Fruit fly (Drosophila melanogaster): ENCODE results near the gene glo.
A peak's percentile ranks its signal among the peaks of the same experiment; 100 is the strongest.

Gene glo

DNA sequence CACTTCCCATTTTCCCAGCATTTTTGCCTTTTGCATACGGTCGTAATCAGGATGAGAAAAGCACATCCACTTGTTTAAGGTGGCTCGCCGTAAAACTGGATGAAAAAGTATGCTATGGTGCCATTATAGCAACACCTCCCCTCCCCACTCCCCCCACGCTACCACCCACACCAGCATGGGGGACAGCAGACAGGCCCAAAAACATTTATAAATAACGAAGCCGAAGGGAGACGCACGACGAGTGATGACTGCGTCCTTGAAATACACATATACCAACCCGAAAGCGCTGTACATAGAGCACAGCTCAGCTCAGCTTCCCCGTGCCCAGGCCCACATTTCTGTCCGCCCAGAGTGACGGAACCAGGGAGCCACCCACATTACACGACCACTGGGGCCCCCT is 48.5 kb downstream of the glo start (continued):
- TF ChIP-seq emc (GFP tag; optimal IDR thresholded peaks at IDR 0.05) (no peak), onecut (GFP tag; IDR thresholded peaks at IDR 0.05) (no peak), Ptx1 (GFP tag; IDR thresholded peaks at IDR 0.05) (no peak), crol (GFP tag; IDR thresholded peaks at IDR 0.05) (peak; percentile 76), dan (GFP tag; IDR thresholded peaks at IDR 0.05) (no peak), abd-A (tag; optimal IDR thresholded peaks at IDR 0.05) (peak; percentile 76), ab (GFP tag; optimal IDR thresholded peaks at IDR 0.05) (no peak), ttk (GFP tag; IDR thresholded peaks at IDR 0.05) (no peak), ftz-f1 (GFP tag; optimal IDR thresholded peaks at IDR 0.05) (peak; percentile 14), CG7928 (GFP tag; optimal IDR thresholded peaks at IDR 0.05) (no peak), Deaf1 (tag; optimal IDR thresholded peaks at IDR 0.05) (peak; percentile 69), br (optimal IDR thresholded peaks at IDR 0.05) (no peak), CG9727 (GFP tag; optimal IDR thresholded peaks at IDR 0.05) (no peak), amos (GFP tag; IDR thresholded peaks at IDR 0.05; ENCODE audit: partially characterized antibody) (peak; percentile 23; the same call in 1 of the 2 replicates), Usf (GFP tag; optimal IDR thresholded peaks at IDR 0.05) (no peak), nom (GFP tag; optimal IDR thresholded peaks at IDR 0.05) (no peak), CG15601 (tag; optimal IDR thresholded peaks at IDR 0.05) (no peak), sens (GFP tag) (peak; percentile 43), tin (GFP tag; optimal IDR thresholded peaks at IDR 0.05) (no peak), CG11456 (GFP tag; IDR thresholded peaks at IDR 0.05) (no peak), CG11085 (GFP tag; IDR thresholded peaks at IDR 0.05) (no peak), Sin3A (optimal IDR thresholded peaks at IDR 0.05) (no peak)
